Fruit fly (Drosophila melanogaster) whole organism, embryonic: ENCODE measurements around the gene Glg1.

Experiments used
- CG10462 ChIP-seq: fragments of 200-800 bp; sonication (Bioruptor generic); optimal IDR thresholded peaks from 2 replicates; lab custom pipeline; 2016; ENCODE audit warnings: missing biosample characterization, missing genetic modification characterization
- CG11398 ChIP-seq: fragments of 200-800 bp; sonication (Bioruptor generic); optimal IDR thresholded peaks from 2 replicates; lab custom pipeline; 2016; ENCODE audit warnings: missing biosample characterization, missing genetic modification characterization
- CG12104 ChIP-seq: fragments of 200-800 bp; sonication (Bioruptor generic); optimal IDR thresholded peaks from 3 replicates; lab custom pipeline; 2016; ENCODE audit warnings: missing biosample characterization, missing genetic modification characterization
- CG14860 ChIP-seq: fragments of 200-800 bp; sonication (Bioruptor generic); IDR thresholded peaks from 3 replicates; pipeline ENCODE4 v1.3.6; 2022; ENCODE audit warnings: missing biosample characterization, missing genetic modification characterization; ENCODE audit not compliant: partially characterized antibody
- CG15696 ChIP-seq: fragments of 200-800 bp; sonication (Bioruptor generic); optimal IDR thresholded peaks from 2 replicates; lab custom pipeline; 2019; ENCODE audit warnings: missing biosample characterization, mild to moderate bottlenecking, missing genetic modification characterization, moderate library complexity
- CG1603 ChIP-seq: fragments of 200-800 bp; sonication (Bioruptor generic); optimal IDR thresholded peaks from 2 replicates; lab custom pipeline; 2019; ENCODE audit warnings: missing biosample characterization, mild to moderate bottlenecking, missing genetic modification characterization, moderate library complexity
- CG17186 ChIP-seq: fragments of 200-800 bp; sonication (Bioruptor generic); optimal IDR thresholded peaks from 3 replicates; lab custom pipeline; 2017; ENCODE audit warnings: missing biosample characterization, missing genetic modification reagents, missing genetic modification characterization
- CG17361 ChIP-seq: fragments of 200-800 bp; sonication (Bioruptor generic); IDR thresholded peaks from 3 replicates; pipeline ENCODE4 v1.3.6; 2022; ENCODE audit warnings: missing biosample characterization, missing genetic modification characterization
- CG17802 ChIP-seq: fragments of 200-800 bp; sonication (Bioruptor generic); optimal IDR thresholded peaks from 2 replicates; lab custom pipeline; 2018; ENCODE audit warnings: missing biosample characterization, mild to moderate bottlenecking, missing genetic modification characterization, moderate library complexity
- CG1832 ChIP-seq: fragments of 200-800 bp; sonication (Bioruptor generic); optimal IDR thresholded peaks from 2 replicates; lab custom pipeline; 2017; ENCODE audit warnings: missing biosample characterization, mild to moderate bottlenecking, missing genetic modification characterization, inconsistent platforms
- CG2678 ChIP-seq: fragments of 200-800 bp; sonication (Bioruptor generic); optimal IDR thresholded peaks from 3 replicates; lab custom pipeline; 2019; ENCODE audit warnings: missing biosample characterization, mild to moderate bottlenecking, missing genetic modification characterization, moderate library complexity
- CG30403 ChIP-seq: fragments of 200-800 bp; sonication (Bioruptor generic); optimal IDR thresholded peaks from 3 replicates; lab custom pipeline; 2016; ENCODE audit warnings: missing biosample characterization, missing genetic modification characterization
- CG3847 ChIP-seq: fragments of 200-800 bp; sonication (Bioruptor generic); IDR thresholded peaks from 2 replicates; pipeline ENCODE4 v1.3.6; 2022; ENCODE audit warnings: missing biosample characterization, missing genetic modification characterization
- CG4282 ChIP-seq: fragments of 200-800 bp; sonication (Bioruptor generic); optimal IDR thresholded peaks from 2 replicates; lab custom pipeline; 2016; ENCODE audit warnings: missing biosample characterization, missing genetic modification characterization
- CG6689 ChIP-seq: fragments of 200-800 bp; sonication (Bioruptor generic); IDR thresholded peaks from 2 replicates; pipeline ENCODE4 v1.3.6; 2022; ENCODE audit warnings: missing biosample characterization, missing genetic modification characterization
- CG7556 ChIP-seq: fragments of 200-800 bp; sonication (Bioruptor generic); optimal IDR thresholded peaks from 2 replicates; lab custom pipeline; 2017; ENCODE audit warnings: missing biosample characterization, mild to moderate bottlenecking, missing genetic modification characterization
- CG7963 ChIP-seq: fragments of 200-800 bp; sonication (Bioruptor generic); IDR thresholded peaks from 3 replicates; pipeline ENCODE4 v1.3.6; 2022; ENCODE audit warnings: missing biosample characterization, missing genetic modification characterization; ENCODE audit not compliant: partially characterized antibody
- CoRest ChIP-seq: fragments of 200-800 bp; sonication (Bioruptor generic); optimal IDR thresholded peaks from 3 replicates; lab custom pipeline; 2018; ENCODE audit warnings: missing biosample characterization, mild to moderate bottlenecking, missing genetic modification characterization, moderate library complexity
- D19A ChIP-seq: fragments of 200-800 bp; optimal IDR thresholded peaks from 3 replicates; lab custom pipeline; 2019; ENCODE audit warnings: missing biosample characterization, mild to moderate bottlenecking, missing genetic modification characterization, moderate library complexity
- D19B ChIP-seq: fragments of 200-800 bp; sonication (Bioruptor generic); optimal IDR thresholded peaks from 2 replicates; lab custom pipeline; 2017; ENCODE audit warnings: missing biosample characterization, mild to moderate bottlenecking, missing genetic modification characterization
- Eip74EF ChIP-seq, 2 experiments: fragments of 200-800 bp in 1 of 2; fragments of >200 bp in 1 of 2; sonication (Bioruptor generic) in 1 of 2; optimal IDR thresholded peaks; 2 replicates each; lab custom pipeline; 2017 to 2019; ENCODE audit warnings: missing biosample characterization in 2 of 2, missing genetic modification characterization in 2 of 2, mild to moderate bottlenecking in 1 of 2, moderate library complexity in 1 of 2
- Ets65A ChIP-seq: fragments of 200-800 bp; sonication (Bioruptor generic); peaks from one replicate; lab custom pipeline; 2016; ENCODE audit warnings: missing biosample characterization, missing genetic modification characterization
- Hey ChIP-seq: fragments of 200-800 bp; sonication (Bioruptor generic); optimal IDR thresholded peaks from 3 replicates; lab custom pipeline; 2018; ENCODE audit warnings: missing biosample characterization, mild to moderate bottlenecking, missing genetic modification characterization
- Hmr ChIP-seq: fragments of 200-800 bp; sonication (Bioruptor generic); optimal IDR thresholded peaks from 3 replicates; lab custom pipeline; 2017; ENCODE audit warnings: mild to moderate bottlenecking, missing biosample characterization, missing genetic modification reagents, missing genetic modification characterization
- Med ChIP-seq: fragments of 200-800 bp; sonication (Bioruptor generic); peaks from one replicate; lab custom pipeline; 2016; ENCODE audit warnings: missing biosample characterization, missing genetic modification characterization, mild to moderate bottlenecking, inconsistent platforms, moderate library complexity
- NfI ChIP-seq: fragments of 200-800 bp; sonication (Bioruptor generic); optimal IDR thresholded peaks from 3 replicates; lab custom pipeline; 2018; ENCODE audit warnings: missing biosample characterization, mild to moderate bottlenecking, missing genetic modification characterization, moderate library complexity
- Spps ChIP-seq: fragments of 200-800 bp; sonication (Bioruptor generic); optimal IDR thresholded peaks from 2 replicates; lab custom pipeline; 2018; ENCODE audit warnings: missing biosample characterization, mild to moderate bottlenecking, missing genetic modification characterization
- TFAM ChIP-seq: fragments of 200-800 bp; sonication (Bioruptor generic); optimal IDR thresholded peaks from 2 replicates; lab custom pipeline; 2017; ENCODE audit warnings: missing biosample characterization, missing genetic modification characterization, inconsistent platforms
- dan ChIP-seq: fragments of 200-800 bp; sonication (Bioruptor generic); IDR thresholded peaks from 2 replicates; pipeline ENCODE4 v1.3.6; 2022; ENCODE audit warnings: missing biosample characterization, missing genetic modification characterization
- ems ChIP-seq: fragments of 200-800 bp; sonication (Bioruptor generic); optimal IDR thresholded peaks from 3 replicates; lab custom pipeline; 2016; ENCODE audit warnings: missing biosample characterization, missing genetic modification characterization
- gsb-n ChIP-seq: fragments of 200-800 bp; sonication (Bioruptor generic); optimal IDR thresholded peaks from 3 replicates; lab custom pipeline; 2018; ENCODE audit warnings: missing biosample characterization, mild to moderate bottlenecking, missing genetic modification characterization
- insv ChIP-seq, 2 experiments: fragments of 200-800 bp; sonication (Bioruptor generic); optimal IDR thresholded peaks; 3 replicates each; lab custom pipeline; 2016 to 2018; ENCODE audit warnings: missing biosample characterization in 2 of 2, missing genetic modification characterization in 2 of 2
- jing ChIP-seq: fragments of 200-800 bp; sonication (Bioruptor generic); optimal IDR thresholded peaks from 2 replicates; lab custom pipeline; 2018; ENCODE audit warnings: missing biosample characterization, mild to moderate bottlenecking, missing genetic modification characterization
- luna ChIP-seq: fragments of 200-800 bp; sonication (Bioruptor generic); optimal IDR thresholded peaks from 2 replicates; lab custom pipeline; 2016; ENCODE audit warnings: missing biosample characterization, missing genetic modification characterization
- row ChIP-seq: fragments of 200-800 bp; sonication (Bioruptor generic); IDR thresholded peaks from 3 replicates; pipeline ENCODE4 v1.3.6; 2022; ENCODE audit warnings: missing biosample characterization, missing genetic modification characterization
- sens ChIP-seq: fragments of 200-800 bp; sonication (Bioruptor generic); peaks from one replicate; lab custom pipeline; 2016; ENCODE audit warnings: missing biosample characterization, missing genetic modification characterization
- sima ChIP-seq: fragments of 200-800 bp; sonication (Bioruptor generic); optimal IDR thresholded peaks from 2 replicates; lab custom pipeline; 2016; ENCODE audit warnings: missing biosample characterization, missing genetic modification characterization
- so ChIP-seq: fragments of 200-800 bp; sonication (Bioruptor generic); IDR thresholded peaks from 3 replicates; pipeline ENCODE4 v1.3.6; 2022; ENCODE audit warnings: missing biosample characterization, missing genetic modification characterization
- sug ChIP-seq: fragments of 200-800 bp; optimal IDR thresholded peaks from 2 replicates; lab custom pipeline; 2019; ENCODE audit warnings: missing biosample characterization, mild to moderate bottlenecking, missing genetic modification characterization, moderate library complexity
- tgo ChIP-seq: fragments of 200-800 bp; sonication (Bioruptor generic); IDR thresholded peaks from 3 replicates; pipeline ENCODE4 v1.3.6; 2022; ENCODE audit warnings: missing biosample characterization, missing genetic modification characterization
- zfh1 ChIP-seq: fragments of 200-800 bp; sonication (Bioruptor generic); IDR thresholded peaks from 3 replicates; pipeline ENCODE4 v1.3.6; 2022; ENCODE audit warnings: missing biosample characterization, missing genetic modification characterization

The Glg1 gene

dm6 chr3L:21501928-21502327 is 5.4 kb downstream of the Glg1 start (continued):
- TF ChIP-seq Hey (no peak), CG30403 (GFP tag; lab: Kevin White, UChicago) (peak; percentile 12), CG12104 (GFP tag; lab: Kevin White, UChicago) (no peak), Med (peak; percentile 23), tgo (GFP tag; lab: Robert Waterston, UW) (peak; percentile 35; the same call in 1 of the 3 replicates), CG2678 (tag; lab: Kevin White, UChicago) (peak; percentile 52), row (GFP tag; lab: Robert Waterston, UW) (peak; percentile 64; the same call in 2 of the 3 replicates), Ets65A (peak; percentile 11), CG6689 (0 out of 2 replicates have a peak, but pooled peaks have one; percentile 25), NfI (GFP tag; lab: Kevin White, UChicago) (no peak), CG11398 (no peak), CG17802 (tag; lab: Kevin White, UChicago) (no peak), Spps (tag; lab: Kevin White, UChicago) (no peak), Eip74EF (GFP tag; optimal IDR thresholded peaks at IDR 0.05; lab: Kevin White, UChicago) (peak in 1 of 2 experiments; percentile 12), CG7556 (GFP tag; lab: Kevin White, UChicago) (no peak), CoRest (tag; lab: Kevin White, UChicago) (no peak), CG1603 (peak; percentile 15), ems (GFP tag; lab: Kevin White, UChicago) (no peak), CG3847 (no peak; the same call in 1 of the 2 replicates), luna (GFP tag; lab: Kevin White, UChicago) (no peak), zfh1 (peak; percentile 56; the same call in 2 of the 3 replicates)

DNA sequence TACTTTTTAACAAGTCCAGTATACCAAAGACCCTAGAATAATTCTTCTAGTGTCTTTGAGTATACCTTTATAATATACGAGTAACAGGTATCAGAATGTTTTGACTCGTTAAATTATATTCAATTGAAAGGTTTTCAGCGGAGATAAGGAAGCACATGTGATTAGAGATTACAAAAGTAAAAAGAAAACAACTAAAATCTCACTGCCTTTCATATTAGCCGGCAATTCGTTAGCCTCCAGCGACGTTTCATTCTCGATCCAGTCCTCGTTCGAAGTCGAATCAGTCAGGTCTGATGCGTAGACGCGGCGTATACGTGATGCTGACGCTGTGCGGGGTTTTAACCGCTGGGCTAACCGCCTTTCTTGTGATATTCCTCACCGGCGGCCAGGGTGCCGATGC is 6.2 kb downstream of the Glg1 start, which contains the start of gene Est-Q:
Est-Q (plus strand) TSS at position 250 of the 400 bp plus-strand sequence.
- TF ChIP-seq CG17361 (GFP tag; lab: Robert Waterston, UW): no peak
- TF ChIP-seq D19A: no peak
- peak; percentile 46 for TF ChIP-seq D19B
- no peak for TF ChIP-seq Hmr (GFP tag; lab: Kevin White, UChicago)
- TF ChIP-seq CG7963 (GFP tag; lab: Robert Waterston, UW): no peak
- no peak for TF ChIP-seq CG4282 (GFP tag; lab: Kevin White, UChicago)
- TF ChIP-seq jing: no peak
- TF ChIP-seq sug (tag; lab: Kevin White, UChicago): peak; percentile 26
- TF ChIP-seq CG10462 (GFP tag; lab: Kevin White, UChicago): no peak
- no peak for TF ChIP-seq so (GFP tag; lab: Robert Waterston, UW)
- TF ChIP-seq CG1832: no peak
- no peak for TF ChIP-seq CG17186 (GFP tag; lab: Kevin White, UChicago)
- no peak for TF ChIP-seq dan (GFP tag; lab: Robert Waterston, UW)
- TF ChIP-seq insv (GFP tag; optimal IDR thresholded peaks at IDR 0.05; lab: Kevin White, UChicago): no peak
- no peak for TF ChIP-seq sima (GFP tag; lab: Kevin White, UChicago)
- TF ChIP-seq CG14860 (GFP tag; lab: Robert Waterston, UW): no peak
- TF ChIP-seq TFAM: no peak
- peak; percentile 6 for TF ChIP-seq sens (GFP tag; lab: Kevin White, UChicago)
- TF ChIP-seq CG15696 (tag; lab: Kevin White, UChicago): no peak
- TF ChIP-seq gsb-n (tag; lab: Kevin White, UChicago): no peak
